Fruit fly (Drosophila melanogaster) whole organism, embryonic: ENCODE measurements around the gene Tcs4.
A peak's percentile ranks its signal among the peaks of the same experiment; 100 is the strongest.

Experiments
- Adf1 ChIP-seq: fragments of 200-800 bp; sonication (Bioruptor generic); IDR thresholded peaks from 2 replicates; pipeline ENCODE4 v1.3.6; 2022; ENCODE audit warnings: missing biosample characterization, missing genetic modification characterization
- BtbVII ChIP-seq: fragments of 200-800 bp; sonication (Bioruptor generic); optimal IDR thresholded peaks from 3 replicates; lab custom pipeline; 2017; ENCODE audit warnings: missing biosample characterization, mild to moderate bottlenecking, missing genetic modification characterization
- CG10462 ChIP-seq: fragments of 200-800 bp; sonication (Bioruptor generic); optimal IDR thresholded peaks from 2 replicates; lab custom pipeline; 2016; ENCODE audit warnings: missing biosample characterization, missing genetic modification characterization
- CG11093 ChIP-seq: fragments of 200-800 bp; sonication (Bioruptor generic); IDR thresholded peaks from 3 replicates; pipeline ENCODE4 v1.3.6; 2022; ENCODE audit warnings: missing biosample characterization, missing genetic modification characterization
- CG11695 ChIP-seq: fragments of 200-800 bp; sonication (Bioruptor generic); IDR thresholded peaks from 3 replicates; pipeline ENCODE4 v1.3.6; 2022; ENCODE audit warnings: missing biosample characterization, missing genetic modification characterization
- CG12071 ChIP-seq: fragments of 200-800 bp; sonication (Bioruptor generic); optimal IDR thresholded peaks from 3 replicates; lab custom pipeline; 2018; ENCODE audit warnings: missing biosample characterization, mild to moderate bottlenecking, missing genetic modification characterization
- CG12942 ChIP-seq: fragments of 200-800 bp; sonication (Bioruptor generic); optimal IDR thresholded peaks from 3 replicates; lab custom pipeline; 2016; ENCODE audit warnings: missing biosample characterization, missing genetic modification characterization
- CG13287 ChIP-seq: fragments of 200-800 bp; sonication (Bioruptor generic); IDR thresholded peaks from 2 replicates; pipeline ENCODE4 v1.3.6; 2022; ENCODE audit warnings: missing biosample characterization, missing genetic modification characterization; ENCODE audit not compliant: partially characterized antibody
- CG15696 ChIP-seq: fragments of 200-800 bp; sonication (Bioruptor generic); optimal IDR thresholded peaks from 2 replicates; lab custom pipeline; 2019; ENCODE audit warnings: missing biosample characterization, mild to moderate bottlenecking, missing genetic modification characterization, moderate library complexity
- CG31388 ChIP-seq: fragments of 200-800 bp; sonication (Bioruptor generic); optimal IDR thresholded peaks from 2 replicates; lab custom pipeline; 2016; ENCODE audit warnings: missing biosample characterization, missing genetic modification characterization
- CG4328 ChIP-seq: fragments of 200-800 bp; sonication (Bioruptor generic); optimal IDR thresholded peaks from 3 replicates; lab custom pipeline; 2017; ENCODE audit warnings: missing biosample characterization, missing genetic modification reagents, missing genetic modification characterization
- CG6254 ChIP-seq: fragments of 200-800 bp; sonication (Bioruptor generic); optimal IDR thresholded peaks from 3 replicates; lab custom pipeline; 2017; ENCODE audit warnings: mild to moderate bottlenecking, missing biosample characterization, missing genetic modification reagents, missing genetic modification characterization
- CG6689 ChIP-seq: fragments of 200-800 bp; sonication (Bioruptor generic); IDR thresholded peaks from 2 replicates; pipeline ENCODE4 v1.3.6; 2022; ENCODE audit warnings: missing biosample characterization, missing genetic modification characterization
- CG7357 ChIP-seq: fragments of 200-800 bp; sonication (Bioruptor generic); IDR thresholded peaks from 3 replicates; pipeline ENCODE4 v1.3.6; 2022; ENCODE audit warnings: missing biosample characterization, missing genetic modification characterization
- CG7928 ChIP-seq: fragments of 200-800 bp; sonication (Bioruptor generic); optimal IDR thresholded peaks from 2 replicates; lab custom pipeline; 2017; ENCODE audit warnings: missing biosample characterization, mild to moderate bottlenecking, missing genetic modification characterization
- CG7987 ChIP-seq: fragments of 200-800 bp; sonication (Bioruptor generic); optimal IDR thresholded peaks from 2 replicates; lab custom pipeline; 2018; ENCODE audit warnings: missing biosample characterization, mild to moderate bottlenecking, missing genetic modification characterization, moderate library complexity
- CG8765 ChIP-seq: fragments of 200-800 bp; sonication (Bioruptor generic); IDR thresholded peaks from 2 replicates; pipeline ENCODE4 v1.3.6; 2022; ENCODE audit warnings: missing biosample characterization, missing genetic modification characterization
- CG9437 ChIP-seq: fragments of 200-800 bp; sonication (Bioruptor generic); optimal IDR thresholded peaks from 2 replicates; lab custom pipeline; 2018; ENCODE audit warnings: missing biosample characterization, mild to moderate bottlenecking, missing genetic modification characterization
- CG9727 ChIP-seq: fragments of 200-800 bp; sonication (Bioruptor generic); optimal IDR thresholded peaks from 3 replicates; lab custom pipeline; 2017; ENCODE audit warnings: missing biosample characterization, mild to moderate bottlenecking, missing genetic modification characterization
- CG9797 ChIP-seq: fragments of 200-800 bp; sonication (Bioruptor generic); optimal IDR thresholded peaks from 3 replicates; lab custom pipeline; 2018; ENCODE audit warnings: missing biosample characterization, mild to moderate bottlenecking, missing genetic modification characterization
- CoRest ChIP-seq: fragments of 200-800 bp; sonication (Bioruptor generic); optimal IDR thresholded peaks from 3 replicates; lab custom pipeline; 2018; ENCODE audit warnings: missing biosample characterization, mild to moderate bottlenecking, missing genetic modification characterization, moderate library complexity
- Dip2 ChIP-seq: fragments of 200-800 bp; sonication (Bioruptor generic); IDR thresholded peaks from 2 replicates; pipeline ENCODE4 v1.3.6; 2022; ENCODE audit warnings: missing biosample characterization, missing genetic modification characterization
- Elba2 ChIP-seq: fragments of 200-800 bp; sonication (Bioruptor generic); optimal IDR thresholded peaks from 3 replicates; lab custom pipeline; 2016; ENCODE audit warnings: missing biosample characterization, missing genetic modification characterization
- Hand ChIP-seq: fragments of 200-800 bp; sonication (Bioruptor generic); optimal IDR thresholded peaks from 2 replicates; lab custom pipeline; 2017; ENCODE audit warnings: mild to moderate bottlenecking, missing biosample characterization, missing genetic modification reagents, missing genetic modification characterization
- Hr78 ChIP-seq, 2 experiments: fragments of 200-800 bp in 1 of 2; fragments of >200 bp in 1 of 2; sonication (Bioruptor generic) in 1 of 2; optimal IDR thresholded peaks; 2 replicates each; lab custom pipeline; 2017 to 2019; ENCODE audit warnings: missing biosample characterization in 2 of 2, missing genetic modification characterization in 2 of 2, mild to moderate bottlenecking in 1 of 2, moderate library complexity in 1 of 2
- Jarid2 ChIP-seq: fragments of 200-800 bp; sonication (Bioruptor generic); optimal IDR thresholded peaks from 3 replicates; lab custom pipeline; 2017; ENCODE audit warnings: mild to moderate bottlenecking, missing biosample characterization, missing genetic modification reagents, missing genetic modification characterization
- Lhr ChIP-seq: fragments of 200-800 bp; sonication (Bioruptor generic); optimal IDR thresholded peaks from 3 replicates; lab custom pipeline; 2017; ENCODE audit warnings: mild to moderate bottlenecking, missing biosample characterization, missing genetic modification reagents, missing genetic modification characterization
- Med ChIP-seq: fragments of 200-800 bp; sonication (Bioruptor generic); peaks from one replicate; lab custom pipeline; 2016; ENCODE audit warnings: missing biosample characterization, missing genetic modification characterization, mild to moderate bottlenecking, inconsistent platforms, moderate library complexity
- Optix ChIP-seq: fragments of 200-800 bp; sonication (Bioruptor generic); IDR thresholded peaks from 3 replicates; pipeline ENCODE4 v1.3.6; 2022; ENCODE audit warnings: missing biosample characterization, missing genetic modification characterization
- Rx ChIP-seq: fragments of 200-800 bp; sonication (Bioruptor generic); IDR thresholded peaks from 2 replicates; pipeline ENCODE4 v1.3.6; 2022; ENCODE audit warnings: missing biosample characterization, missing genetic modification characterization
- Scr ChIP-seq: fragments of 200-800 bp; sonication (Bioruptor generic); IDR thresholded peaks from 2 replicates; pipeline ENCODE4 v1.3.6; 2022; ENCODE audit warnings: missing biosample characterization, missing genetic modification characterization; ENCODE audit not compliant: partially characterized antibody
- Sin3A ChIP-seq: fragments of >200 bp; optimal IDR thresholded peaks from 2 replicates; lab custom pipeline; 2018
- bcd ChIP-seq: fragments of 200-800 bp; sonication (Bioruptor generic); optimal IDR thresholded peaks from 2 replicates; lab custom pipeline; 2017; ENCODE audit warnings: missing biosample characterization, mild to moderate bottlenecking, missing genetic modification characterization
- chif ChIP-seq, 2 experiments: fragments of 200-800 bp; sonication (Bioruptor generic); optimal IDR thresholded peaks; 3 replicates each; lab custom pipeline; 2016; ENCODE audit warnings: missing biosample characterization in 2 of 2, missing genetic modification characterization in 2 of 2
- crol ChIP-seq: fragments of 200-800 bp; sonication (Bioruptor generic); IDR thresholded peaks from 2 replicates; pipeline ENCODE4 v1.3.6; 2022; ENCODE audit warnings: missing biosample characterization, missing genetic modification characterization
- dmrt99B ChIP-seq: fragments of 200-800 bp; sonication (Bioruptor generic); optimal IDR thresholded peaks from 2 replicates; lab custom pipeline; 2018; ENCODE audit warnings: missing biosample characterization, mild to moderate bottlenecking, missing genetic modification characterization, moderate library complexity
- kay ChIP-seq: fragments of 200-800 bp; sonication (Bioruptor generic); optimal IDR thresholded peaks from 2 replicates; lab custom pipeline; 2016; ENCODE audit warnings: missing biosample characterization, missing genetic modification characterization
- lov ChIP-seq, 2 experiments: fragments of 200-800 bp in 1 of 2; fragments of >200 bp in 1 of 2; sonication (Bioruptor generic) in 1 of 2; IDR thresholded peaks in 1 of 2; optimal IDR thresholded peaks in 1 of 2; 2 replicates in 1 of 2; 3 replicates in 1 of 2; pipeline versions ENCODE4 v1.3.6 to Lab custom; 2017 to 2022; ENCODE audit warnings: missing biosample characterization in 1 of 2, missing genetic modification characterization in 1 of 2
- ranshi ChIP-seq: fragments of 200-800 bp; sonication (Bioruptor generic); IDR thresholded peaks from 2 replicates; pipeline ENCODE4 v1.3.6; 2022; ENCODE audit warnings: missing biosample characterization, missing genetic modification characterization
- rib ChIP-seq: fragments of 200-800 bp; sonication (Bioruptor generic); IDR thresholded peaks from 2 replicates; pipeline ENCODE4 v1.3.6; 2022; ENCODE audit warnings: missing biosample characterization, missing genetic modification characterization
- sima ChIP-seq: fragments of 200-800 bp; sonication (Bioruptor generic); optimal IDR thresholded peaks from 2 replicates; lab custom pipeline; 2016; ENCODE audit warnings: missing biosample characterization, missing genetic modification characterization
- sisA ChIP-seq: fragments of 200-800 bp; sonication (Bioruptor generic); IDR thresholded peaks from 2 replicates; pipeline ENCODE4 v1.3.6; 2022; ENCODE audit warnings: missing biosample characterization, missing genetic modification characterization
- slbo ChIP-seq: fragments of 200-800 bp; sonication (Bioruptor generic); IDR thresholded peaks from 2 replicates; pipeline ENCODE4 v1.3.6; 2022; ENCODE audit warnings: missing biosample characterization, missing genetic modification characterization
- ssp ChIP-seq: fragments of 200-800 bp; sonication (Bioruptor generic); IDR thresholded peaks from 2 replicates; pipeline ENCODE4 v1.3.6; 2022; ENCODE audit warnings: missing biosample characterization, missing genetic modification characterization
- tio ChIP-seq: fragments of 200-800 bp; sonication (Bioruptor generic); optimal IDR thresholded peaks from 2 replicates; lab custom pipeline; 2017; ENCODE audit warnings: missing biosample characterization, missing genetic modification characterization, inconsistent platforms
- tup ChIP-seq: fragments of 200-800 bp; sonication (Bioruptor generic); optimal IDR thresholded peaks from 2 replicates; lab custom pipeline; 2016; ENCODE audit warnings: missing biosample characterization, mild to moderate bottlenecking, missing genetic modification characterization, moderate library complexity
- vnd ChIP-seq: fragments of 200-800 bp; sonication (Bioruptor generic); IDR thresholded peaks from 3 replicates; pipeline ENCODE4 v1.3.6; 2022; ENCODE audit warnings: missing biosample characterization, missing genetic modification characterization; ENCODE audit not compliant: partially characterized antibody
- vvl ChIP-seq: fragments of 200-800 bp; sonication (Bioruptor generic); IDR thresholded peaks from 2 replicates; pipeline ENCODE4 v1.3.6; 2022; ENCODE audit warnings: missing biosample characterization, missing genetic modification characterization

Tcs4 gene

DNA sequence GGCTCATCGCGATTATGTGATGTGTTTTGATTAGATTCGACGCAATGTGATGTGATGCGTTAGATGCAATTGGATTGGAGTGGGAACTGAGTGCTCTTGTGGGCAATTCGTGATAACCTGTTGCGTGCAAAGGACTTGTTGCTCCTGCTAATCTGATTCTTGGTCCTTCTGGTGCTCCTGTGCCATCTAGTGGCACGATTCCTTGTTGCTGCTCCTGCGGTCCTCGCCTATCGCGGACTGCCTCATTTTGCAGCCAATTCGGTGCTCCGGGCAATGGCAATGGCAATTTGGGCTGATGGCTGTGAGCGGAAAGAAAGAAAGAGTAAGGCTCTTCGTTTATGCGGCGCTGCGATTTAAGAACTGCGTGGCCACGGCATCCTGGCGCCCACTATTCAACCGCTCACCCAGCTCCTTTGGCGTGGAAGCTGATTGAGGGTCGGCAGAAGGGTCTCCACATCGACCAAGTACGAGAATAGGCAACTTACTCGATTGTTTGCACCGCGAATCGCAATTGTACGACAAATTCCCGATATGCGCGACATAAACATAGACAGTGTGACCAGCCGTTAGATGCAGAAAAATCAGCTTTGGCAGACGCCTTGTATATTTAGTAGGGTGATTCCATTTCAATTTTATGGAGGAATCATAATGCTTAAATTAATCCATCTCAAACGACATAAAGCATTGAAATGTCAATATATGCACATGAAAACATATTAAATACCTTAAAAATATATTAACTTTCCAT lies 8.4 kb downstream of the Tcs4 start, which contains the start of gene Mer (continued):
- TF ChIP-seq ranshi (GFP tag; lab: Robert Waterston, UW) (peak; percentile 86), CG9797 (GFP tag; lab: Kevin White, UChicago) (peak; percentile 67), sisA (peak; percentile 76), kay (GFP tag; lab: Kevin White, UChicago) (peak; percentile 55), CG9437 (GFP tag; lab: Kevin White, UChicago) (peak; percentile 57), sima (no peak), slbo (GFP tag; lab: Robert Waterston, UW) (peak; percentile 87), CG10462 (peak; percentile 62), CG12942 (GFP tag; lab: Kevin White, UChicago) (peak; percentile 79), Optix (peak; percentile 86), vnd (GFP tag; lab: Robert Waterston, UW) (no peak), CG6254 (GFP tag; lab: Kevin White, UChicago) (peak; percentile 51), Dip2 (GFP tag; lab: Robert Waterston, UW) (no peak; the same call in 1 of the 2 replicates), CG11695 (GFP tag; lab: Robert Waterston, UW) (peak; percentile 92), Sin3A (lab: Kevin White, UChicago) (peak; percentile 12), tio (GFP tag; lab: Kevin White, UChicago) (no peak), CG7928 (GFP tag; lab: Kevin White, UChicago) (peak; percentile 59), vvl (GFP tag; lab: Robert Waterston, UW) (peak; percentile 82), CG12071 (GFP tag; lab: Kevin White, UChicago) (peak; percentile 90), CG6689 (GFP tag; lab: Robert Waterston, UW) (peak; percentile 74), tup (GFP tag; lab: Kevin White, UChicago) (peak; percentile 1), bcd (peak; percentile 85), CG9727 (GFP tag; lab: Kevin White, UChicago) (peak; percentile 85), lov (optimal IDR thresholded peaks at IDR 0.05; lab: Kevin White, UChicago) (no peak), lov (GFP tag; IDR thresholded peaks at IDR 0.05; lab: Robert Waterston, UW) (peak; percentile 48; the same call in 1 of the 3 replicates), CG4328 (GFP tag; lab: Kevin White, UChicago) (peak; percentile 74), Med (GFP tag; lab: Kevin White, UChicago) (peak; percentile 99), CoRest (tag; lab: Kevin White, UChicago) (peak; percentile 81), CG8765 (peak; percentile 33; the same call in 1 of the 2 replicates), crol (peak; percentile 24; the same call in 1 of the 2 replicates), ssp (GFP tag; lab: Robert Waterston, UW) (peak; percentile 62), chif (GFP tag; optimal IDR thresholded peaks at IDR 0.05; lab: Kevin White, UChicago) (peak; percentile 69 to 85), Adf1 (peak; percentile 45), Rx (GFP tag; lab: Robert Waterston, UW) (peak; percentile 63), CG15696 (tag; lab: Kevin White, UChicago) (peak; percentile 68), Elba2 (GFP tag; lab: Kevin White, UChicago) (peak; percentile 44), Jarid2 (no peak), CG7987 (GFP tag; lab: Kevin White, UChicago) (peak; percentile 76), CG13287 (peak; percentile 53; the same call in 1 of the 2 replicates), rib (GFP tag; lab: Robert Waterston, UW) (peak; percentile 62; the same call in 1 of the 2 replicates), Lhr (GFP tag; lab: Kevin White, UChicago) (peak; percentile 53), CG7357 (GFP tag; lab: Robert Waterston, UW) (peak; percentile 69; the same call in 1 of the 3 replicates), dmrt99B (tag; lab: Kevin White, UChicago) (peak; percentile 84), BtbVII (GFP tag; lab: Kevin White, UChicago) (peak; percentile 88), Scr (GFP tag; lab: Robert Waterston, UW) (no peak), Hand (GFP tag; lab: Kevin White, UChicago) (peak; percentile 80), Hr78 (GFP tag; optimal IDR thresholded peaks at IDR 0.05; lab: Kevin White, UChicago) (no peak), CG31388 (GFP tag; lab: Kevin White, UChicago) (peak; percentile 36), CG11093 (GFP tag; lab: Robert Waterston, UW) (peak; percentile 55; the same call in 2 of the 3 replicates)
